Fruit fly (Drosophila melanogaster): ENCODE measurements around the gene CG5708.

The CG5708 gene

DNA sequence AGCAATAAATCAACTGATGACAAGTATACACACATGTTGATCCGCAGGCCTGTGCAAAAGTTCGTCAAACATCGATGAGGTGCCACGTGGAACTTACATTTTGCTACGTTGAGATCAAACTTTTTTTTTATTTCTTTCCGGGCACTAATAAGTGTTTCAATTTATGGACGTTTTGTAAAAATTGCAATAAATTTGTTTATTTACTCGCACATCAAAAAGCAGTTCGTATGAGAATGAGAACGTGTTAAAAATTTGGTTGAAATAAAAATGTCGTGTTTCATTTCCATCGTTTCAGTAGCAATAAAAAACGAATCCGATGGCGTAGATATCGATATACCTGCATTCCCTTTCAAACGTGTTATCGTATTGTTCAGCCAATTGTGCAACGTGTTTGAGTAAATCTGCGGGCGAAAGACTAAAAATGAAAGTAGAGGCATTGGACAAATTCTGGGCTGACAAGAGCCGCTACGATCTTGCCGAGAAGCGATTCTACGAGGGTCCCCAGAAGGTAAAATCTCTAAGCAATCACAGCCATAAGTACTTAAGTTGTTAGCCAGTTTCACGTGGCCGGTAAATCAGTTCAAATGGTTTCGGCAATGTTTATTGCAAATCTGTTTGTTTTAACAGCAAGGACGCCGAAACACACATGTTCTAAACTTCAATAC, 5.7 kb upstream of the CG5708 start, which contains the start of gene eEF1delta (continued):
- no peak for TF ChIP-seq Xbp1 (GFP tag; optimal IDR thresholded peaks at IDR 0.05)
- TF ChIP-seq Mad (GFP tag; optimal IDR thresholded peaks at IDR 0.05): no peak
- TF ChIP-seq CG6854 (GFP tag; optimal IDR thresholded peaks at IDR 0.05): no peak
- TF ChIP-seq CG14860 (GFP tag; IDR thresholded peaks at IDR 0.05; ENCODE audit: partially characterized antibody): no peak
- TF ChIP-seq zf30C (GFP tag; optimal IDR thresholded peaks at IDR 0.05): no peak
- no peak for TF ChIP-seq Neu2 (GFP tag; optimal IDR thresholded peaks at IDR 0.05; ENCODE audit: borderline replicate concordance)
- TF ChIP-seq tgo (GFP tag; IDR thresholded peaks at IDR 0.05): no peak
- TF ChIP-seq corto (GFP tag; optimal IDR thresholded peaks at IDR 0.05): no peak
- no peak for TF ChIP-seq CG15073 (GFP tag; optimal IDR thresholded peaks at IDR 0.05)
- no peak for TF ChIP-seq CG30431 (GFP tag; optimal IDR thresholded peaks at IDR 0.05)
- no peak for TF ChIP-seq ATbp (GFP tag; optimal IDR thresholded peaks at IDR 0.05)
- no peak for TF ChIP-seq CG11247 (GFP tag; IDR thresholded peaks at IDR 0.05)
- TF ChIP-seq trh (GFP tag; optimal IDR thresholded peaks at IDR 0.05): no peak
- no peak for TF ChIP-seq CG5180 (GFP tag; optimal IDR thresholded peaks at IDR 0.05)
- TF ChIP-seq CG17802 (tag; optimal IDR thresholded peaks at IDR 0.05): peak; percentile 98
- peak; percentile 99 for TF ChIP-seq CG1603 (tag; optimal IDR thresholded peaks at IDR 0.05)
- peak; percentile 55 for TF ChIP-seq Med (GFP tag)
- no peak for TF ChIP-seq CG6175 (GFP tag; IDR thresholded peaks at IDR 0.05)
- TF ChIP-seq pfk (GFP tag; optimal IDR thresholded peaks at IDR 0.05): peak; percentile 91
- TF ChIP-seq Elba2 (GFP tag; optimal IDR thresholded peaks at IDR 0.05): no peak
- peak; percentile 68 for TF ChIP-seq MESR4 (GFP tag; optimal IDR thresholded peaks at IDR 0.05)
- no peak for TF ChIP-seq CG12236 (GFP tag; optimal IDR thresholded peaks at IDR 0.05)
- TF ChIP-seq Oaz (GFP tag; IDR thresholded peaks at IDR 0.05): no peak
- no peak for TF ChIP-seq CG18476 (GFP tag; optimal IDR thresholded peaks at IDR 0.05)
- TF ChIP-seq B-H2 (GFP tag; optimal IDR thresholded peaks at IDR 0.05): no peak
- TF ChIP-seq Bteb2 (GFP tag; optimal IDR thresholded peaks at IDR 0.05): no peak
- TF ChIP-seq Pdp1 (GFP tag; optimal IDR thresholded peaks at IDR 0.05): peak in 1 of 2 experiments; percentile 95
- TF ChIP-seq CG10543 (GFP tag; optimal IDR thresholded peaks at IDR 0.05): no peak
- peak; percentile 53 for TF ChIP-seq CG12659 (GFP tag; optimal IDR thresholded peaks at IDR 0.05)
- TF ChIP-seq lov (optimal IDR thresholded peaks at IDR 0.05): no peak
- TF ChIP-seq lov (GFP tag; IDR thresholded peaks at IDR 0.05): no peak
- peak; percentile 27 for TF ChIP-seq sd (tag; optimal IDR thresholded peaks at IDR 0.05)
- no peak for TF ChIP-seq az2 (GFP tag; optimal IDR thresholded peaks at IDR 0.05)
- TF ChIP-seq grn (GFP tag; optimal IDR thresholded peaks at IDR 0.05): no peak
- TF ChIP-seq slbo (GFP tag; IDR thresholded peaks at IDR 0.05): peak; percentile 21; the same call in 1 of the 2 replicates
- TF ChIP-seq gt (GFP tag; IDR thresholded peaks at IDR 0.05): no peak
- no peak for TF ChIP-seq sna (GFP tag; IDR thresholded peaks at IDR 0.05; ENCODE audit: partially characterized antibody)
- no peak for TF ChIP-seq CG18764 (GFP tag; optimal IDR thresholded peaks at IDR 0.05)
- no peak for TF ChIP-seq dmrt11E (tag; optimal IDR thresholded peaks at IDR 0.05)
- TF ChIP-seq CG33213 (GFP tag; optimal IDR thresholded peaks at IDR 0.05): no peak
- no peak for TF ChIP-seq Hsf (GFP tag; optimal IDR thresholded peaks at IDR 0.05)
- TF ChIP-seq CG32772 (GFP tag; IDR thresholded peaks at IDR 0.05): no peak
- TF ChIP-seq phol (tag; optimal IDR thresholded peaks at IDR 0.05): peak; percentile 44
- no peak for TF ChIP-seq Nf-YB (GFP tag; optimal IDR thresholded peaks at IDR 0.05)
- no peak for TF ChIP-seq cad (GFP tag; optimal IDR thresholded peaks at IDR 0.05)
- no peak for TF ChIP-seq CG31224 (GFP tag; IDR thresholded peaks at IDR 0.05)
- 0 out of 2 replicates have a peak, but pooled peaks have one; percentile 39 for TF ChIP-seq Bgb (GFP tag; IDR thresholded peaks at IDR 0.05; ENCODE audit: partially characterized antibody)
- no peak for TF ChIP-seq slp2 (GFP tag; optimal IDR thresholded peaks at IDR 0.05)
- TF ChIP-seq CG34422 (GFP tag; IDR thresholded peaks at IDR 0.05): peak; percentile 37; the same call in 1 of the 3 replicates
- TF ChIP-seq Side (GFP tag; optimal IDR thresholded peaks at IDR 0.05): no peak

All from whole organism, embryonic.